Worm (Caenorhabditis elegans): ENCODE measurements around the gene F59B10.4.
A peak's percentile ranks its signal among the peaks of the same experiment; 100 is the strongest.

Gene F59B10.4

DNA sequence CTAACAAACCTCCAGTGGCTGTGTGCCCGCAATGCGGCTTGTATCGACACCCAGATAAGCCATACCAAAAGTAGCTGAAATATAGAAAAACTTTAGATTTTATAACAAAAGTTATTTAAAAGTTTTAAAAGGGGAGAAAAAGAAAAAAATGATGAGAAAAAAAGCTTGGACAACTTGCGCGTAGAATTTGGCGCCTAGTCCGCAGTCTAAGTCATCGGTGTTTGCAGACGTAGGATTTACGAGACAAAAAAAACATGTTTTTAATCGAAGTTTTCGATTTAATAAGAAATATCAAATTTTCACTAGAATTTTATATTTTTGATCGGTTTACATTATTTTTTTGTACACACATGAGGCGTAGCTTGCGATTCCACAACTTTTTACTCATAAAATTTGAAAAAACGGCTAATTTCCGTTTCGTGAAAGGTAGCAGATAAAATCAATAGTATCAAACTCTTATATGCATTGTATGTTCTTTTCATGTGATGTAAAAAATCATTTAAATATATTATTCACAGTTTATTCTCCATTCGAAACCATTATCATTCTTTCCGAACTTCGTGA is 23.1 kb upstream of the F59B10.4 start, which contains the start of gene pro-1:
TSS of gene pro-1 (minus strand) at position 74 of the 564 bp plus-strand sequence.
- TF ChIP-seq lir-1 (GFP tag; conservative IDR thresholded peaks at IDR 0.05) (peak; percentile 60), B0035.1 (tag; optimal IDR thresholded peaks at IDR 0.05) (peak; percentile 88), madf-3 (GFP tag; IDR thresholded peaks at IDR 0.05) (no peak; the same call in 1 of the 2 replicates), ztf-25 (GFP tag; IDR thresholded peaks at IDR 0.05) (0 out of 2 replicates have a peak, but pooled peaks have one; percentile 7), dpl-1 (GFP tag; optimal IDR thresholded peaks at IDR 0.05) (no peak), lin-40 (tag; optimal IDR thresholded peaks at IDR 0.05) (peak; percentile 85), F57A8.1 (GFP tag; optimal IDR thresholded peaks at IDR 0.05) (no peak), hrde-1 (tag; optimal IDR thresholded peaks at IDR 0.05; ENCODE audit: borderline replicate concordance) (no peak), nfya-2 (GFP tag; IDR thresholded peaks at IDR 0.05) (no peak), let-607 (tag; optimal IDR thresholded peaks at IDR 0.05) (peak; percentile 35 to 53), ztf-28 (GFP tag; IDR thresholded peaks at IDR 0.05) (peak; percentile 45; the same call in 1 of the 2 replicates), pha-4 (tag; optimal IDR thresholded peaks at IDR 0.05) (peak; percentile 67), mxl-1 (tag; optimal IDR thresholded peaks at IDR 0.05) (no peak), Y56A3A.18 (GFP tag; IDR thresholded peaks at IDR 0.05) (peak; percentile 92; the same call in 1 of the 2 replicates), ets-4 (GFP tag; optimal IDR thresholded peaks at IDR 0.05) (no peak), T07F8.4 (tag; optimal IDR thresholded peaks at IDR 0.05) (no peak), xnd-1 (tag; optimal IDR thresholded peaks at IDR 0.05) (no peak), nhr-179 (tag; optimal IDR thresholded peaks at IDR 0.05) (no peak), unc-62 (GFP tag; optimal IDR thresholded peaks at IDR 0.05) (peak; percentile 84), lsy-27 (tag; optimal IDR thresholded peaks at IDR 0.05; ENCODE audit: borderline replicate concordance, insufficient read depth) (peak; percentile 65), B0261.1 (tag; optimal IDR thresholded peaks at IDR 0.05) (peak; percentile 18), sea-2 (GFP tag; IDR thresholded peaks at IDR 0.05) (0 out of 2 replicates have a peak, but pooled peaks have one; percentile 9), ztf-6 (GFP tag; IDR thresholded peaks at IDR 0.05) (no peak), egrh-3 (GFP tag; IDR thresholded peaks at IDR 0.05) (no peak), chd-7 (tag; optimal IDR thresholded peaks at IDR 0.05) (peak; percentile 94), K12H6.12 (tag; optimal IDR thresholded peaks at IDR 0.05) (peak; percentile 65), nfyb-1 (GFP tag; IDR thresholded peaks at IDR 0.05) (peak; percentile 98), rpc-1 (optimal IDR thresholded peaks at IDR 0.05) (no peak), rpc-1 (tag; optimal IDR thresholded peaks at IDR 0.05) (no peak), aptf-3 (GFP tag; IDR thresholded peaks at IDR 0.05) (peak; percentile 91; the same call in 1 of the 2 replicates), fkh-3 (tag; optimal IDR thresholded peaks at IDR 0.05) (peak; percentile 17), gei-17 (GFP tag; optimal IDR thresholded peaks at IDR 0.05) (peak; percentile 72), lin-35 (GFP tag; optimal IDR thresholded peaks at IDR 0.05) (peak in 2 of 3 experiments; percentile 40 to 79), him-1 (tag; optimal IDR thresholded peaks at IDR 0.05) (no peak), ceh-40 (GFP tag; IDR thresholded peaks at IDR 0.05) (peak; percentile 80), ccch-3 (GFP tag; optimal IDR thresholded peaks at IDR 0.05) (peak; percentile 15), Y95B8A.8 (GFP tag; IDR thresholded peaks at IDR 0.05) (peak; percentile 85), ekl-4 (GFP tag; IDR thresholded peaks at IDR 0.05) (peak; percentile 90), athp-1 (tag; optimal IDR thresholded peaks at IDR 0.05) (peak; percentile 99), lin-54 (GFP tag; optimal IDR thresholded peaks at IDR 0.05) (peak; percentile 74), Y67H2A.10 (GFP tag; conservative IDR thresholded peaks at IDR 0.05) (peak; percentile 82), madf-8 (GFP tag; conservative IDR thresholded peaks at IDR 0.05) (0 out of 2 replicates have a peak, but pooled peaks have one; percentile 5), akir-1 (GFP tag; optimal IDR thresholded peaks at IDR 0.05) (no peak), nhr-90 (tag; optimal IDR thresholded peaks at IDR 0.05) (no peak), somi-1 (GFP tag; optimal IDR thresholded peaks at IDR 0.05) (peak; percentile 28), zfh-2 (GFP tag; conservative IDR thresholded peaks at IDR 0.05) (no peak), ceh-27 (GFP tag; optimal IDR thresholded peaks at IDR 0.05) (peak; percentile 26), sptf-2 (GFP tag; optimal IDR thresholded peaks at IDR 0.05) (no peak)
